Worm (Caenorhabditis elegans) whole organism, L4 larva: ENCODE data around the gene pqn-8.

Experiments
- D1046.2 ChIP-seq: fragments of 200-800 bp; sonication (Bioruptor generic); IDR thresholded peaks from 2 replicates; pipeline ENCODE4 v1.3.6; 2022; ENCODE audit warnings: missing genetic modification characterization, missing compliant biosample characterization
- F26F4.8 ChIP-seq: fragments of 200-800 bp; sonication (Bioruptor generic); conservative IDR thresholded peaks from 2 replicates; pipeline ENCODE4 v1.3.6; 2022; ENCODE audit warnings: missing genetic modification characterization, missing compliant biosample characterization
- F49E8.2 ChIP-seq: sonication (generic microtip); optimal IDR thresholded peaks from 2 replicates; lab custom pipeline; 2016; ENCODE audit warnings: missing compliant biosample characterization, mild to moderate bottlenecking, missing genetic modification characterization, borderline replicate concordance
- R02D3.7 ChIP-seq: fragments of 150-350 bp; sonication (generic microtip); optimal IDR thresholded peaks from 3 replicates; lab custom pipeline; 2014; ENCODE audit warnings: missing biosample characterization, missing genetic modification characterization
- T26A8.4 ChIP-seq: fragments of 200-800 bp; sonication (Bioruptor generic); IDR thresholded peaks from 2 replicates; pipeline ENCODE4 v1.3.6; 2022; ENCODE audit warnings: missing genetic modification characterization, missing compliant biosample characterization
- Y75B8A.6 ChIP-seq: fragments of 200-800 bp; sonication (Bioruptor generic); IDR thresholded peaks from 2 replicates; pipeline ENCODE4 v1.3.6; 2022; ENCODE audit warnings: missing genetic modification reagents, missing genetic modification characterization, missing compliant biosample characterization
- aha-1 ChIP-seq: fragments of 150-350 bp; peaks from one replicate; lab custom pipeline; 2014; ENCODE audit warnings: missing biosample characterization, missing genetic modification characterization
- aly-2 ChIP-seq: sonication (generic microtip); optimal IDR thresholded peaks from 2 replicates; lab custom pipeline; 2018; ENCODE audit warnings: missing biosample characterization, missing genetic modification characterization
- ama-1 ChIP-seq: fragments of 150-350 bp; optimal IDR thresholded peaks from 2 replicates; lab custom pipeline; 2014; ENCODE audit warnings: inconsistent platforms, mixed read lengths
- arid-1 ChIP-seq: fragments of 200-800 bp; sonication (Bioruptor generic); conservative IDR thresholded peaks from 2 replicates; pipeline ENCODE4 v1.3.6; 2022; ENCODE audit warnings: missing genetic modification reagents, missing genetic modification characterization, missing compliant biosample characterization
- ces-1 ChIP-seq: fragments of 150-350 bp; sonication (generic microtip); optimal IDR thresholded peaks from 4 replicates; lab custom pipeline; 2014; ENCODE audit warnings: missing biosample characterization, missing genetic modification reagents, missing genetic modification characterization
- cey-2 ChIP-seq: sonication (generic microtip); optimal IDR thresholded peaks from 3 replicates; lab custom pipeline; 2017; ENCODE audit warnings: missing genetic modification characterization, mild to moderate bottlenecking, missing compliant biosample characterization, antibody characterized with exemption, borderline replicate concordance; ENCODE audit not compliant: insufficient read depth
- ctbp-1 ChIP-seq: fragments of 200-800 bp; sonication (Bioruptor generic); IDR thresholded peaks from 2 replicates; pipeline ENCODE4 v1.3.6; 2022; ENCODE audit warnings: missing genetic modification reagents, missing genetic modification characterization, missing compliant biosample characterization
- daf-12 ChIP-seq: fragments of 150-350 bp; optimal IDR thresholded peaks from 2 replicates; lab custom pipeline; 2014; ENCODE audit warnings: missing biosample characterization, missing genetic modification reagents, missing genetic modification characterization
- egl-43 ChIP-seq: fragments of 200-800 bp; sonication (Bioruptor generic); IDR thresholded peaks from 2 replicates; pipeline ENCODE4 v1.3.6; 2022; ENCODE audit warnings: missing genetic modification reagents, missing genetic modification characterization, missing compliant biosample characterization
- fkh-10 ChIP-seq: fragments of 150-350 bp; optimal IDR thresholded peaks from 2 replicates; lab custom pipeline; 2014; ENCODE audit warnings: missing biosample characterization, missing genetic modification reagents, missing genetic modification characterization
- gei-8 ChIP-seq: fragments of 200-800 bp; sonication (Bioruptor generic); optimal IDR thresholded peaks from 2 replicates; lab custom pipeline; 2018; ENCODE audit warnings: mild to moderate bottlenecking, missing genetic modification characterization, missing compliant biosample characterization
- hlh-30 ChIP-seq: sonication (generic microtip); optimal IDR thresholded peaks from 2 replicates; lab custom pipeline; 2017; ENCODE audit warnings: antibody characterized with exemption, mild to moderate bottlenecking, missing genetic modification characterization, missing compliant biosample characterization; ENCODE audit not compliant: insufficient read depth
- hmg-1.1 ChIP-seq: fragments of 200-800 bp; sonication (Bioruptor generic); IDR thresholded peaks from 2 replicates; pipeline ENCODE4 v1.3.6; 2022; ENCODE audit warnings: missing genetic modification reagents, missing genetic modification characterization, missing compliant biosample characterization
- lim-7 ChIP-seq: fragments of 200-800 bp; sonication (Bioruptor generic); IDR thresholded peaks from 2 replicates; pipeline ENCODE4 v1.3.6; 2022; ENCODE audit warnings: missing genetic modification characterization, missing compliant biosample characterization
- lin-13 ChIP-seq: fragments of 150-350 bp; optimal IDR thresholded peaks from 2 replicates; lab custom pipeline; 2014; ENCODE audit warnings: missing biosample characterization, missing genetic modification reagents, missing genetic modification characterization
- lin-38 ChIP-seq: fragments of 200-800 bp; sonication (Bioruptor generic); IDR thresholded peaks from 2 replicates; pipeline ENCODE4 v1.3.6; 2022; ENCODE audit warnings: missing genetic modification reagents, missing genetic modification characterization, missing compliant biosample characterization
- lin-39 ChIP-seq: fragments of 150-350 bp; optimal IDR thresholded peaks from 2 replicates; lab custom pipeline; 2014; ENCODE audit warnings: missing biosample characterization, missing genetic modification reagents, missing genetic modification characterization
- lsy-2 ChIP-seq, 2 experiments: fragments of 150-350 bp in 1 of 2; sonication (generic microtip) in 1 of 2; optimal IDR thresholded peaks; 2 replicates each; lab custom pipeline; 2014 to 2017; ENCODE audit warnings: missing biosample characterization in 2 of 2, missing genetic modification characterization in 2 of 2
- madf-9 ChIP-seq: fragments of 200-800 bp; sonication (Bioruptor generic); conservative IDR thresholded peaks from 2 replicates; pipeline ENCODE4 v1.3.6; 2022; ENCODE audit warnings: missing genetic modification reagents, missing genetic modification characterization, missing compliant biosample characterization
- mdl-1 ChIP-seq, 2 experiments: fragments of 150-350 bp in 1 of 2; sonication (generic microtip) in 1 of 2; optimal IDR thresholded peaks; 2 replicates each; lab custom pipeline; 2014 to 2017; ENCODE audit warnings: missing biosample characterization in 2 of 2, missing genetic modification characterization in 2 of 2
- nhr-10 ChIP-seq: fragments of 150-350 bp; optimal IDR thresholded peaks from 2 replicates; lab custom pipeline; 2014; ENCODE audit warnings: missing biosample characterization, missing genetic modification characterization
- nhr-102 ChIP-seq: sonication (generic microtip); optimal IDR thresholded peaks from 2 replicates; lab custom pipeline; 2016; ENCODE audit warnings: mild to moderate bottlenecking, missing genetic modification characterization, moderate library complexity, missing compliant biosample characterization
- nhr-111 ChIP-seq: fragments of 200-800 bp; sonication (Bioruptor generic); optimal IDR thresholded peaks from 2 replicates; lab custom pipeline; 2018; ENCODE audit warnings: mild to moderate bottlenecking, missing genetic modification characterization, missing compliant biosample characterization
- nhr-237 ChIP-seq: sonication (generic microtip); optimal IDR thresholded peaks from 2 replicates; lab custom pipeline; 2017; ENCODE audit warnings: missing biosample characterization, missing genetic modification characterization
- nhr-25 ChIP-seq: sonication (generic microtip); optimal IDR thresholded peaks from 2 replicates; lab custom pipeline; 2017; ENCODE audit warnings: missing genetic modification characterization, mild to moderate bottlenecking, missing compliant biosample characterization, antibody characterized with exemption, moderate library complexity, borderline replicate concordance; ENCODE audit not compliant: insufficient read depth
- nhr-42 ChIP-seq: fragments of 200-800 bp; sonication (Bioruptor generic); IDR thresholded peaks from 2 replicates; pipeline ENCODE4 v1.3.6; 2022; ENCODE audit warnings: missing genetic modification characterization, missing compliant biosample characterization
- php-3 ChIP-seq: fragments of 200-800 bp; sonication (Bioruptor generic); IDR thresholded peaks from 2 replicates; pipeline ENCODE4 v1.3.6; 2022; ENCODE audit warnings: missing genetic modification reagents, missing genetic modification characterization, missing compliant biosample characterization
- pqm-1 ChIP-seq: sonication (generic microtip); optimal IDR thresholded peaks from 2 replicates; lab custom pipeline; 2017; ENCODE audit warnings: missing biosample characterization, missing genetic modification characterization
- rbr-2 ChIP-seq: sonication (generic microtip); optimal IDR thresholded peaks from 2 replicates; lab custom pipeline; 2016; ENCODE audit warnings: missing genotype, missing genetic modification characterization, missing compliant biosample characterization
- sdz-12 ChIP-seq: fragments of 200-800 bp; sonication (Bioruptor generic); optimal IDR thresholded peaks from 2 replicates; lab custom pipeline; 2018; ENCODE audit warnings: mild to moderate bottlenecking, missing genetic modification characterization, missing compliant biosample characterization
- snpc-1.2 ChIP-seq: fragments of 200-800 bp; sonication (Bioruptor generic); IDR thresholded peaks from 2 replicates; pipeline ENCODE4 v1.3.6; 2022; ENCODE audit warnings: missing genetic modification reagents, missing genetic modification characterization, missing compliant biosample characterization
- snpc-4 ChIP-seq: fragments of 150-350 bp; optimal IDR thresholded peaks from 2 replicates; lab custom pipeline; 2014; ENCODE audit warnings: missing biosample characterization, missing genetic modification characterization
- spr-3 ChIP-seq: fragments of 200-800 bp; sonication (Bioruptor generic); optimal IDR thresholded peaks from 2 replicates; lab custom pipeline; 2018; ENCODE audit warnings: mild to moderate bottlenecking, missing genetic modification characterization, missing compliant biosample characterization
- tag-97 ChIP-seq: fragments of 200-800 bp; sonication (Bioruptor generic); IDR thresholded peaks from 2 replicates; pipeline ENCODE4 v1.3.6; 2022; ENCODE audit warnings: missing genetic modification characterization, missing compliant biosample characterization
- unc-130 ChIP-seq: sonication (generic microtip); optimal IDR thresholded peaks from 2 replicates; lab custom pipeline; 2016; ENCODE audit warnings: missing genetic modification reagents, missing genetic modification characterization, missing compliant biosample characterization
- unc-39 ChIP-seq: sonication (generic microtip); optimal IDR thresholded peaks from 2 replicates; lab custom pipeline; 2017; ENCODE audit warnings: missing biosample characterization, missing genetic modification characterization
- unc-62 ChIP-seq, 3 experiments: fragments of 150-350 bp in 1 of 3; sonication (generic microtip); optimal IDR thresholded peaks in 2 of 3; peaks in 1 of 3; 1 replicate in 1 of 3; 2 replicates in 2 of 3; lab custom pipeline; 2014 to 2017; ENCODE audit warnings: missing biosample characterization in 3 of 3, missing genetic modification characterization in 3 of 3, missing genetic modification reagents in 3 of 3, missing genotype in 1 of 3
- zip-11 ChIP-seq: fragments of 200-800 bp; sonication (Bioruptor generic); IDR thresholded peaks from 2 replicates; pipeline ENCODE4 v1.3.6; 2022; ENCODE audit warnings: missing genetic modification characterization, missing compliant biosample characterization
- ztf-11 ChIP-seq: fragments of 150-350 bp; optimal IDR thresholded peaks from 2 replicates; lab custom pipeline; 2014; ENCODE audit warnings: missing biosample characterization, missing genetic modification characterization

The pqn-8 gene

DNA sequence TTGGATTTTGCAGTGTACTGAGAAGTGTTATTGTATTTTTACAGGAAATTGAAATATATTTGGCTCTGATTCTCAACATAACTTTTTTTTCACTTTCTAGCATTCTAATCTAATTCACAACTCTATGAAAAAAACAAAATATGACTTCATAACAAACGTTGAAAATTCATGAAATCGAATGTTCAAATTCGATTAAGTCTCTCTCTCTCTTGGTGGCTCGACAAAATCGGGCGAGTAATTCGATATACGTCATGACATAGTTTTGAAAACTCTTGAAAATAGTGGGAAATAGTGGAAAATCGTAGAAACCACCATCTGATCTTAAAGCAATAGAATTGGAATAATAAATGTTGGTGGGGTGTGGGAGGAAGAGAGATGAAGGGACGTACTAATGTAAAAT is 20.2 kb upstream of the pqn-8 start:
- TF ChIP-seq lsy-2 (tag; optimal IDR thresholded peaks at IDR 0.05; lab: Kevin White, UChicago) (no peak), daf-12 (tag; lab: Kevin White, UChicago) (no peak), php-3 (no peak), ces-1 (no peak), lin-38 (GFP tag; lab: Robert Waterston, UW) (no peak), lim-7 (GFP tag; lab: Robert Waterston, UW) (no peak), sdz-12 (GFP tag; lab: Kevin White, UChicago) (no peak), zip-11 (GFP tag; lab: Robert Waterston, UW) (no peak), egl-43 (no peak), R02D3.7 (tag; lab: Kevin White, UChicago) (no peak), T26A8.4 (GFP tag; lab: Robert Waterston, UW) (no peak), cey-2 (tag; lab: Kevin White, UChicago) (no peak)

- TF ChIP-seq mdl-1 (tag; optimal IDR thresholded peaks at IDR 0.05; lab: Kevin White, UChicago) (peak in 1 of 2 experiments; percentile 85), ces-1 (no peak), snpc-1.2 (no peak), unc-39 (tag; lab: Kevin White, UChicago) (no peak), unc-62 (GFP tag; optimal IDR thresholded peaks at IDR 0.05 in 1 of 2; lab: Kevin White, UChicago) (peak in 1 of 2 experiments; percentile 95), unc-62 (tag; optimal IDR thresholded peaks at IDR 0.05; lab: Kevin White, UChicago) (no peak), fkh-10 (GFP tag; lab: Kevin White, UChicago) (peak; percentile 37), ztf-11 (no peak), tag-97 (GFP tag; lab: Robert Waterston, UW) (no peak), aha-1 (tag; lab: Kevin White, UChicago) (peak; percentile 32), madf-9 (no peak), ama-1 (lab: Kevin White, UChicago) (no peak), unc-130 (GFP tag; lab: Kevin White, UChicago) (no peak), Y75B8A.6 (GFP tag; lab: Robert Waterston, UW) (no peak), lin-39 (no peak), snpc-4 (tag; lab: Kevin White, UChicago) (no peak), F26F4.8 (no peak), spr-3 (GFP tag; lab: Kevin White, UChicago) (no peak), rbr-2 (tag; lab: Kevin White, UChicago) (peak; percentile 56), nhr-102 (no peak), cey-2 (tag; lab: Kevin White, UChicago) (no peak), nhr-111 (GFP tag; lab: Kevin White, UChicago) (no peak), nhr-42 (GFP tag; lab: Robert Waterston, UW) (no peak), aly-2 (no peak), pqm-1 (tag; lab: Kevin White, UChicago) (no peak), D1046.2 (GFP tag; lab: Robert Waterston, UW) (no peak), nhr-10 (tag; lab: Kevin White, UChicago) (no peak), lsy-2 (tag; optimal IDR thresholded peaks at IDR 0.05; lab: Kevin White, UChicago) (peak; percentile 45 to 53), arid-1 (GFP tag; lab: Robert Waterston, UW) (no peak), hmg-1.1 (GFP tag; lab: Robert Waterston, UW) (peak; percentile 64), nhr-237 (tag; lab: Kevin White, UChicago) (no peak), lin-13 (GFP tag; lab: Kevin White, UChicago) (no peak), hlh-30 (tag; lab: Kevin White, UChicago) (peak; percentile 89), ctbp-1 (GFP tag; lab: Robert Waterston, UW) (no peak; the same call in 1 of the 2 replicates), gei-8 (no peak), nhr-25 (tag; lab: Kevin White, UChicago) (no peak), F49E8.2 (tag; lab: Kevin White, UChicago) (no peak)
These were observed 18.7 kb upstream of the pqn-8 start, which contains the start of gene rgs-1 for ce11 chrIII:10016413-10017051. rgs-1 (minus strand) TSS chrIII:10016558.
